Fruit fly (Drosophila melanogaster): Measurements from ENCODE around the gene krz.

The krz gene

dm6 chr3R:32051782-32052503, at the start of gene krz, which contains the start of gene mod:
Gene krz, minus strand, starts transcription at chr3R:32051993.
Gene mod, plus strand, starts transcription at chr3R:32052060.
- TF ChIP-seq Hr83 (GFP tag; optimal IDR thresholded peaks at IDR 0.05; ENCODE audit: poor library complexity, severe bottlenecking): peak; percentile 21
- no peak for TF ChIP-seq CG32264 (GFP tag; optimal IDR thresholded peaks at IDR 0.05)
- no peak for TF ChIP-seq Mio (GFP tag; optimal IDR thresholded peaks at IDR 0.05)
- no peak for TF ChIP-seq CG9705 (GFP tag; optimal IDR thresholded peaks at IDR 0.05)
- no peak for TF ChIP-seq lola (GFP tag; optimal IDR thresholded peaks at IDR 0.05)
- TF ChIP-seq OdsH (GFP tag; optimal IDR thresholded peaks at IDR 0.05): no peak
- no peak for TF ChIP-seq Vsx2 (GFP tag; optimal IDR thresholded peaks at IDR 0.05; ENCODE audit: partially characterized antibody)
- TF ChIP-seq woc (GFP tag; optimal IDR thresholded peaks at IDR 0.05): peak; percentile 3
- TF ChIP-seq tai (GFP tag; optimal IDR thresholded peaks at IDR 0.05): no peak
- peak; percentile 32 for TF ChIP-seq rgr (GFP tag; optimal IDR thresholded peaks at IDR 0.05)
- TF ChIP-seq h (GFP tag; optimal IDR thresholded peaks at IDR 0.05): peak; percentile 32
- TF ChIP-seq brk (GFP tag; optimal IDR thresholded peaks at IDR 0.05): no peak
- TF ChIP-seq Hnf4 (GFP tag; optimal IDR thresholded peaks at IDR 0.05): peak; percentile 47
- peak; percentile 2 for TF ChIP-seq Hr78 (GFP tag; optimal IDR thresholded peaks at IDR 0.05)
- peak; percentile 22 for TF ChIP-seq ey (GFP tag; optimal IDR thresholded peaks at IDR 0.05)
- TF ChIP-seq N (GFP tag; optimal IDR thresholded peaks at IDR 0.05): peak; percentile 84
- TF ChIP-seq psq (GFP tag; optimal IDR thresholded peaks at IDR 0.05): no peak
- peak; percentile 69 for TF ChIP-seq Myc (optimal IDR thresholded peaks at IDR 0.05)
- TF ChIP-seq foxo (GFP tag; optimal IDR thresholded peaks at IDR 0.05): peak in 1 of 2 experiments; percentile 24
- TF ChIP-seq Jra (GFP tag; optimal IDR thresholded peaks at IDR 0.05): no peak
- TF ChIP-seq sv (GFP tag; optimal IDR thresholded peaks at IDR 0.05): no peak
- no peak for TF ChIP-seq Abd-B (GFP tag; optimal IDR thresholded peaks at IDR 0.05)
- no peak for TF ChIP-seq Dfd (GFP tag; optimal IDR thresholded peaks at IDR 0.05)
- no peak for TF ChIP-seq Rel (GFP tag; optimal IDR thresholded peaks at IDR 0.05)
- TF ChIP-seq Rel (tag; optimal IDR thresholded peaks at IDR 0.05): no peak
- peak; percentile 1 for TF ChIP-seq fru (GFP tag; optimal IDR thresholded peaks at IDR 0.05)
- no peak for TF ChIP-seq jim (GFP tag; optimal IDR thresholded peaks at IDR 0.05)
- no peak for TF ChIP-seq dsf (GFP tag; optimal IDR thresholded peaks at IDR 0.05; ENCODE audit: borderline replicate concordance)
- no peak for TF ChIP-seq dmrt93B (GFP tag; optimal IDR thresholded peaks at IDR 0.05)
- TF ChIP-seq GATAd (GFP tag; optimal IDR thresholded peaks at IDR 0.05): no peak

- TF ChIP-seq woc (GFP tag; optimal IDR thresholded peaks at IDR 0.05) (peak; percentile 16), CrebA (GFP tag; optimal IDR thresholded peaks at IDR 0.05; ENCODE audit: borderline replicate concordance) (peak; percentile 76), Jra (GFP tag; optimal IDR thresholded peaks at IDR 0.05) (peak; percentile 48), Hr78 (GFP tag; optimal IDR thresholded peaks at IDR 0.05) (no peak), psq (GFP tag; optimal IDR thresholded peaks at IDR 0.05) (peak; percentile 86), dl (GFP tag; optimal IDR thresholded peaks at IDR 0.05; ENCODE audit: insufficient read depth in 1 of 2, partially characterized antibody in 2 of 2) (no peak), sage (GFP tag; optimal IDR thresholded peaks at IDR 0.05) (no peak), tai (GFP tag; optimal IDR thresholded peaks at IDR 0.05) (peak; percentile 53), ey (GFP tag; optimal IDR thresholded peaks at IDR 0.05) (no peak), Dfd (GFP tag; optimal IDR thresholded peaks at IDR 0.05) (no peak), OdsH (GFP tag; optimal IDR thresholded peaks at IDR 0.05) (peak; percentile 8), Hnf4 (GFP tag; optimal IDR thresholded peaks at IDR 0.05) (peak; percentile 61), rgr (GFP tag; optimal IDR thresholded peaks at IDR 0.05) (peak; percentile 25), Sp1 (GFP tag; optimal IDR thresholded peaks at IDR 0.05) (peak; percentile 68), dsf (GFP tag; optimal IDR thresholded peaks at IDR 0.05; ENCODE audit: borderline replicate concordance) (no peak), N (GFP tag; optimal IDR thresholded peaks at IDR 0.05) (no peak), dmrt93B (GFP tag; optimal IDR thresholded peaks at IDR 0.05) (no peak), GATAd (GFP tag; optimal IDR thresholded peaks at IDR 0.05) (no peak), brk (GFP tag; optimal IDR thresholded peaks at IDR 0.05) (peak; percentile 88), br (GFP tag; optimal IDR thresholded peaks at IDR 0.05) (no peak), Hr83 (GFP tag; optimal IDR thresholded peaks at IDR 0.05; ENCODE audit: poor library complexity, severe bottlenecking) (peak; percentile 10), h (GFP tag; optimal IDR thresholded peaks at IDR 0.05) (peak; percentile 46), foxo (GFP tag; optimal IDR thresholded peaks at IDR 0.05) (peak in 1 of 2 experiments; percentile 35), Rel (GFP tag; optimal IDR thresholded peaks at IDR 0.05) (peak; percentile 26), Rel (tag; optimal IDR thresholded peaks at IDR 0.05) (peak; percentile 46), lola (GFP tag; optimal IDR thresholded peaks at IDR 0.05) (no peak), Myc (optimal IDR thresholded peaks at IDR 0.05) (no peak), fru (GFP tag; optimal IDR thresholded peaks at IDR 0.05) (peak; percentile 21)
Observed at dm6 chr3R:32068110-32068685, 16.4 kb upstream of the krz start, which contains the start of gene Map205. Gene Map205, minus strand, starts transcription at chr3R:32068441.

Measured in whole organism, wandering third instar larva.